Worm (Caenorhabditis elegans) whole organism, young adult: ENCODE data around the gene F07A11.4.
A peak's percentile ranks its signal among the peaks of the same experiment; 100 is the strongest.

Experiments used
- F55B11.4 ChIP-seq: sonication (generic microtip); optimal IDR thresholded peaks from 2 replicates; lab custom pipeline; 2016; ENCODE audit warnings: missing compliant biosample characterization, missing genetic modification characterization, borderline replicate concordance; ENCODE audit not compliant: insufficient read depth
- K11D2.4 ChIP-seq: fragments of 200-800 bp; sonication (Bioruptor generic); IDR thresholded peaks from 2 replicates; pipeline ENCODE4 v1.3.6; 2022; ENCODE audit warnings: missing genetic modification reagents, missing genetic modification characterization, missing compliant biosample characterization
- Y56A3A.18 ChIP-seq: fragments of 200-800 bp; sonication (Bioruptor generic); IDR thresholded peaks from 2 replicates; pipeline ENCODE4 v1.3.6; 2022; ENCODE audit warnings: missing genetic modification reagents, missing genetic modification characterization, missing compliant biosample characterization
- Y67H2A.10 ChIP-seq: fragments of 200-800 bp; sonication (Bioruptor generic); conservative IDR thresholded peaks from 2 replicates; pipeline ENCODE4 v1.3.6; 2022; ENCODE audit warnings: missing genetic modification reagents, missing genetic modification characterization, missing compliant biosample characterization
- ama-1 ChIP-seq, 3 experiments: fragments of 150-350 bp in 1 of 3; sonication (generic microtip) in 2 of 3; optimal IDR thresholded peaks; 2 replicates each; lab custom pipeline; 2014 to 2018; ENCODE audit warnings: missing biosample characterization in 2 of 3, missing genetic modification characterization in 2 of 3, missing genetic modification reagents in 2 of 3
- cebp-1 ChIP-seq, 2 experiments: fragments of 200-800 bp in 1 of 2; sonication (Bioruptor generic) in 1 of 2; sonication (generic microtip) in 1 of 2; IDR thresholded peaks in 1 of 2; optimal IDR thresholded peaks in 1 of 2; 2 replicates each; pipeline versions ENCODE4 v1.3.6 to Lab custom; 2017 to 2022; ENCODE audit warnings: missing compliant biosample characterization in 2 of 2, missing genetic modification characterization in 2 of 2, mild to moderate bottlenecking in 1 of 2, missing genetic modification reagents in 1 of 2, moderate library complexity in 1 of 2
- cebp-2 ChIP-seq: fragments of 200-800 bp; sonication (Bioruptor generic); IDR thresholded peaks from 2 replicates; pipeline ENCODE4 v1.3.6; 2022; ENCODE audit warnings: missing genetic modification characterization, missing compliant biosample characterization
- dpl-1 ChIP-seq: fragments of 150-350 bp; optimal IDR thresholded peaks from 2 replicates; lab custom pipeline; 2014; ENCODE audit warnings: missing biosample characterization, missing genetic modification reagents, missing genetic modification characterization
- fkh-3 ChIP-seq: sonication (generic microtip); optimal IDR thresholded peaks from 2 replicates; lab custom pipeline; 2016; ENCODE audit warnings: mild to moderate bottlenecking, missing genetic modification characterization, missing compliant biosample characterization
- hlh-12 ChIP-seq: sonication (generic microtip); optimal IDR thresholded peaks from 2 replicates; lab custom pipeline; 2016; ENCODE audit warnings: missing genetic modification characterization, missing compliant biosample characterization
- let-526 ChIP-seq: fragments of 200-800 bp; sonication (Bioruptor generic); IDR thresholded peaks from 2 replicates; pipeline ENCODE4 v1.3.6; 2022; ENCODE audit warnings: missing genetic modification reagents, missing genetic modification characterization, missing compliant biosample characterization
- madf-10 ChIP-seq: sonication (generic microtip); optimal IDR thresholded peaks from 2 replicates; lab custom pipeline; 2016; ENCODE audit warnings: mild to moderate bottlenecking, missing genetic modification characterization, missing compliant biosample characterization
- madf-6 ChIP-seq: fragments of 200-800 bp; sonication (Bioruptor generic); IDR thresholded peaks from 2 replicates; pipeline ENCODE4 v1.3.6; 2022; ENCODE audit warnings: missing genetic modification reagents, missing genetic modification characterization, missing compliant biosample characterization
- mcd-1 ChIP-seq: fragments of 200-800 bp; sonication (Bioruptor generic); IDR thresholded peaks from 2 replicates; pipeline ENCODE4 v1.3.6; 2022; ENCODE audit warnings: missing genetic modification reagents, missing genetic modification characterization, missing compliant biosample characterization
- nfya-1 ChIP-seq: sonication (generic microtip); optimal IDR thresholded peaks from 2 replicates; lab custom pipeline; 2017; ENCODE audit warnings: antibody characterized with exemption, missing compliant biosample characterization, missing genetic modification characterization, borderline replicate concordance; ENCODE audit not compliant: insufficient read depth
- nhr-179 ChIP-seq: sonication (generic microtip); optimal IDR thresholded peaks from 2 replicates; lab custom pipeline; 2016; ENCODE audit warnings: mild to moderate bottlenecking, missing genetic modification characterization, missing compliant biosample characterization
- nhr-80 ChIP-seq: sonication (generic microtip); optimal IDR thresholded peaks from 2 replicates; lab custom pipeline; 2016; ENCODE audit warnings: missing genetic modification characterization, missing compliant biosample characterization
- rec-8 ChIP-seq, 2 experiments: sonication (generic microtip); optimal IDR thresholded peaks; 2 replicates each; lab custom pipeline; 2016; ENCODE audit warnings: mild to moderate bottlenecking in 2 of 2, missing genetic modification characterization in 2 of 2, missing genetic modification reagents in 2 of 2, missing genotype in 2 of 2, missing biosample characterization in 1 of 2, missing compliant biosample characterization in 1 of 2, moderate library complexity in 1 of 2
- snpc-1.1 ChIP-seq: sonication (generic microtip); optimal IDR thresholded peaks from 2 replicates; lab custom pipeline; 2017; ENCODE audit warnings: missing genetic modification characterization, mild to moderate bottlenecking, missing compliant biosample characterization, antibody characterized with exemption, moderate library complexity, missing genotype, missing genetic modification reagents; ENCODE audit not compliant: insufficient read depth
- somi-1 ChIP-seq: fragments of 200-800 bp; sonication (Bioruptor generic); optimal IDR thresholded peaks from 2 replicates; lab custom pipeline; 2018; ENCODE audit warnings: mild to moderate bottlenecking, missing genetic modification characterization, missing compliant biosample characterization
- tbx-9 ChIP-seq: sonication (generic microtip); optimal IDR thresholded peaks from 2 replicates; lab custom pipeline; 2016; ENCODE audit warnings: borderline replicate concordance, missing genetic modification characterization, inconsistent platforms, missing compliant biosample characterization
- unc-130 ChIP-seq: sonication (generic microtip); optimal IDR thresholded peaks from 2 replicates; lab custom pipeline; 2016; ENCODE audit warnings: missing genetic modification reagents, missing genetic modification characterization, missing compliant biosample characterization
- zfh-2 ChIP-seq: fragments of 200-800 bp; sonication (Bioruptor generic); conservative IDR thresholded peaks from 2 replicates; pipeline ENCODE4 v1.3.6; 2022; ENCODE audit warnings: missing genetic modification reagents, missing genetic modification characterization, missing compliant biosample characterization
- zim-3 ChIP-seq: sonication (generic microtip); optimal IDR thresholded peaks from 2 replicates; lab custom pipeline; 2017; ENCODE audit warnings: mild to moderate bottlenecking, missing genetic modification characterization, moderate library complexity, missing compliant biosample characterization
- ztf-26 ChIP-seq: sonication (generic microtip); optimal IDR thresholded peaks from 2 replicates; lab custom pipeline; 2017; ENCODE audit warnings: missing genetic modification characterization, missing compliant biosample characterization

Gene F07A11.4

ce11 chrII:11602387-11602960 lies 1.7 kb downstream of the F07A11.4 start:
- TF ChIP-seq nfya-1 (tag; lab: Kevin White, UChicago) (no peak), zfh-2 (GFP tag; lab: Robert Waterston, UW) (peak; percentile 78)

- TF ChIP-seq dpl-1 (GFP tag; lab: Kevin White, UChicago) (no peak), Y56A3A.18 (no peak), cebp-1 (GFP tag; IDR thresholded peaks at IDR 0.05; lab: Robert Waterston, UW) (no peak), cebp-1 (tag; optimal IDR thresholded peaks at IDR 0.05; lab: Kevin White, UChicago) (no peak), let-526 (GFP tag; lab: Robert Waterston, UW) (no peak), madf-6 (GFP tag; lab: Robert Waterston, UW) (no peak), unc-130 (no peak), nhr-80 (peak; percentile 67), hlh-12 (tag; lab: Kevin White, UChicago) (no peak)
Observed at ce11 chrII:11604613-11605012, 3.8 kb downstream of the F07A11.4 start.

- no peak for TF ChIP-seq fkh-3 (tag; lab: Kevin White, UChicago)
- TF ChIP-seq Y67H2A.10: no peak
- TF ChIP-seq ztf-26 (tag; lab: Kevin White, UChicago): peak; percentile 13
- TF ChIP-seq mcd-1 (GFP tag; lab: Robert Waterston, UW): no peak
- no peak for TF ChIP-seq rec-8 (tag; optimal IDR thresholded peaks at IDR 0.05; lab: Kevin White, UChicago)
- TF ChIP-seq nhr-80: peak; percentile 48
- no peak for TF ChIP-seq madf-10
- no peak for TF ChIP-seq snpc-1.1 (tag; lab: Kevin White, UChicago)
Observed at ce11 chrII:11611462-11611861, 10.7 kb downstream of the F07A11.4 start.

ce11 chrII:11612034-11612723 lies 11.4 kb downstream of the F07A11.4 start, which contains the start of gene F07A11.5:
Gene F07A11.5, plus strand, starts transcription at chrII:11612300.
- TF ChIP-seq nhr-80 (peak; percentile 16), zfh-2 (GFP tag; lab: Robert Waterston, UW) (0 out of 2 replicates have a peak, but pooled peaks have one; percentile 12), snpc-1.1 (tag; lab: Kevin White, UChicago) (no peak)

- TF ChIP-seq cebp-2 (GFP tag; lab: Robert Waterston, UW) (0 out of 2 replicates have a peak, but pooled peaks have one; percentile 18), tbx-9 (no peak), ama-1 (optimal IDR thresholded peaks at IDR 0.05; lab: Kevin White, UChicago) (peak; percentile 28), ama-1 (GFP tag; optimal IDR thresholded peaks at IDR 0.05; lab: Kevin White, UChicago) (no peak), somi-1 (no peak)
Observed at ce11 chrII:11614103-11614857, 13.5 kb downstream of the F07A11.4 start.

ce11 chrII:11616333-11616942 lies 15.6 kb downstream of the F07A11.4 start:
- no peak for TF ChIP-seq zim-3
- no peak for TF ChIP-seq F55B11.4 (tag; lab: Kevin White, UChicago)
- no peak for TF ChIP-seq zfh-2 (GFP tag; lab: Robert Waterston, UW)
- no peak for TF ChIP-seq K11D2.4 (GFP tag; lab: Robert Waterston, UW)
- no peak for TF ChIP-seq hlh-12 (tag; lab: Kevin White, UChicago)
- TF ChIP-seq tbx-9: no peak
- no peak for TF ChIP-seq nhr-179 (tag; lab: Kevin White, UChicago)
- no peak for TF ChIP-seq Y56A3A.18
